Fruit fly (Drosophila melanogaster) whole organism, adult: Measurements from ENCODE around the gene ems.

Experiments used
- CG33017 ChIP-seq: fragments of 200-800 bp; sonication (Bioruptor generic); optimal IDR thresholded peaks from 2 replicates; lab custom pipeline; 2018; ENCODE audit warnings: missing biosample characterization, mild to moderate bottlenecking, missing genetic modification characterization, moderate library complexity
- Clk ChIP-seq: fragments of 200-800 bp; sonication (Bioruptor generic); optimal IDR thresholded peaks from 2 replicates; lab custom pipeline; 2017; ENCODE audit warnings: missing biosample characterization, missing genetic modification characterization
- pad ChIP-seq: fragments of 200-800 bp; sonication (Bioruptor generic); optimal IDR thresholded peaks from 3 replicates; lab custom pipeline; 2017; ENCODE audit warnings: missing biosample characterization, missing genetic modification characterization, mild to moderate bottlenecking, moderate library complexity, missing genetic modification reagents
- toe ChIP-seq: fragments of 200-800 bp; sonication (Bioruptor generic); optimal IDR thresholded peaks from 2 replicates; lab custom pipeline; 2016; ENCODE audit warnings: missing biosample characterization, missing genetic modification characterization

DNA sequence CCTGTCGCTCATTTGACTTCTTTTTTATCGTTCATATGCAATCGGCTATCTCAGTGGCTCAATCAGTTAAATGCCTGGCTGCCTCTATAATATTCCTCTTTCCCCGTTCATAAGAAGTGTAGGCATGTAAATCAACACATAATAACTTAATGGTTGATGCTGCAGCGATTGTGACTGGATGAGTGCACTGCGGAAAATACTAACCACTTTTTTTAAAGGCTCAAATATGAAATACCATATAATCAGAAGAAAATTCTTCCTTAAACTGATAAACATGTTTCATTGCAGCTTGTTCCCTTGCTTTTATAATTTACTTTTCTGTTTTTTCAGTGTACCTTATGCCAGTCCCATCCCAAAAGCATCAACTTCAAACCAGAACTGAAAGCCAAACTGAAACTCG lies 16.7 kb upstream of the ems start:
- TF ChIP-seq Clk (GFP tag; lab: Kevin White, UChicago) (no peak), toe (GFP tag; lab: Kevin White, UChicago) (no peak), pad (GFP tag; lab: Kevin White, UChicago) (no peak), CG33017 (tag; lab: Kevin White, UChicago) (no peak)
